Fruit fly (Drosophila melanogaster) whole organism, wandering third instar larva: ENCODE data around the gene kraken.

Experiments
- Abd-B ChIP-seq: fragments of >200 bp; optimal IDR thresholded peaks from 2 replicates; lab custom pipeline; 2017; ENCODE audit warnings: missing biosample characterization, missing genetic modification characterization
- CG32264 ChIP-seq: fragments of 200-800 bp; sonication (Bioruptor generic); optimal IDR thresholded peaks from 2 replicates; lab custom pipeline; 2016; ENCODE audit warnings: missing biosample characterization, missing genetic modification characterization
- CG9705 ChIP-seq: fragments of 200-800 bp; sonication (Bioruptor generic); optimal IDR thresholded peaks from 2 replicates; lab custom pipeline; 2018; ENCODE audit warnings: missing biosample characterization, mild to moderate bottlenecking, missing genetic modification characterization
- CrebA ChIP-seq: fragments of 200-800 bp; sonication (Bioruptor generic); optimal IDR thresholded peaks from 2 replicates; lab custom pipeline; 2016; ENCODE audit warnings: missing biosample characterization, mild to moderate bottlenecking, missing genetic modification characterization, borderline replicate concordance
- Dfd ChIP-seq: fragments of >200 bp; optimal IDR thresholded peaks from 2 replicates; lab custom pipeline; 2017; ENCODE audit warnings: missing biosample characterization, missing genetic modification characterization
- Dif ChIP-seq: fragments of 200-275, 200-300 bp; sonication (Bioruptor generic); optimal IDR thresholded peaks from 2 replicates; lab custom pipeline; 2018; ENCODE audit warnings: missing biosample characterization, missing genetic modification characterization; ENCODE audit not compliant: partially characterized antibody
- GATAd ChIP-seq: sonication (Bioruptor generic); optimal IDR thresholded peaks from 2 replicates; lab custom pipeline; 2016; ENCODE audit warnings: missing biosample characterization, missing genetic modification characterization
- HLH106 ChIP-seq: fragments of 200-800 bp; optimal IDR thresholded peaks from 3 replicates; lab custom pipeline; 2019; ENCODE audit warnings: missing biosample characterization, mild to moderate bottlenecking, missing genetic modification characterization, moderate library complexity
- Hnf4 ChIP-seq: fragments of 200-800 bp; sonication (Bioruptor generic); optimal IDR thresholded peaks from 2 replicates; lab custom pipeline; 2016; ENCODE audit warnings: missing biosample characterization, mild to moderate bottlenecking, missing genetic modification characterization
- Hr78 ChIP-seq: fragments of >200 bp; optimal IDR thresholded peaks from 2 replicates; lab custom pipeline; 2017; ENCODE audit warnings: missing biosample characterization, missing genetic modification characterization
- Hr83 ChIP-seq: fragments of 200-300 bp; sonication (Bioruptor generic); optimal IDR thresholded peaks from 2 replicates; lab custom pipeline; 2016; ENCODE audit warnings: missing biosample characterization, mild to moderate bottlenecking, missing genetic modification characterization, moderate library complexity; ENCODE audit not compliant: poor library complexity, severe bottlenecking
- Jra ChIP-seq: sonication (Bioruptor generic); optimal IDR thresholded peaks from 2 replicates; lab custom pipeline; 2016; ENCODE audit warnings: missing biosample characterization, missing genetic modification characterization
- Mio ChIP-seq: sonication (Bioruptor generic); optimal IDR thresholded peaks from 2 replicates; lab custom pipeline; 2016; ENCODE audit warnings: missing biosample characterization, missing genetic modification characterization
- Myc ChIP-seq: fragments of >200 bp; optimal IDR thresholded peaks from 2 replicates; lab custom pipeline; 2017
- N ChIP-seq: fragments of >200 bp; optimal IDR thresholded peaks from 2 replicates; lab custom pipeline; 2018; ENCODE audit warnings: missing biosample characterization, missing external identifiers, missing genetic modification characterization
- OdsH ChIP-seq: fragments of 200-800 bp; sonication (Bioruptor generic); optimal IDR thresholded peaks from 2 replicates; lab custom pipeline; 2016; ENCODE audit warnings: missing biosample characterization, mild to moderate bottlenecking, missing genetic modification characterization
- Rel ChIP-seq, 2 experiments: fragments of 200-800 bp; sonication (Bioruptor generic) in 1 of 2; optimal IDR thresholded peaks; 2 replicates in 1 of 2; 3 replicates in 1 of 2; lab custom pipeline; 2016 to 2019; ENCODE audit warnings: mild to moderate bottlenecking in 2 of 2, missing biosample characterization in 2 of 2, missing genetic modification characterization in 2 of 2, moderate library complexity in 1 of 2
- Sp1 ChIP-seq: fragments of 200-800 bp; sonication (Bioruptor generic); optimal IDR thresholded peaks from 3 replicates; lab custom pipeline; 2019; ENCODE audit warnings: missing biosample characterization, mild to moderate bottlenecking, missing genetic modification characterization, moderate library complexity
- Vsx2 ChIP-seq: fragments of 200-300, 225-300 bp; sonication (Bioruptor generic); optimal IDR thresholded peaks from 2 replicates; lab custom pipeline; 2018; ENCODE audit warnings: missing biosample characterization, missing genetic modification characterization; ENCODE audit not compliant: partially characterized antibody
- br ChIP-seq: fragments of 200-800 bp; sonication (Bioruptor generic); optimal IDR thresholded peaks from 2 replicates; lab custom pipeline; 2016; ENCODE audit warnings: missing biosample characterization, missing genetic modification characterization
- brk ChIP-seq: fragments of 200-800 bp; sonication (Bioruptor generic); optimal IDR thresholded peaks from 2 replicates; lab custom pipeline; 2016; ENCODE audit warnings: missing biosample characterization, mild to moderate bottlenecking, missing genetic modification characterization
- dl ChIP-seq, 2 experiments: fragments of 175-275, 200-275 bp in 1 of 2; fragments of 200-275 bp in 1 of 2; sonication (Bioruptor generic); optimal IDR thresholded peaks; lab custom pipeline; 2018; ENCODE audit warnings: mild to moderate bottlenecking in 2 of 2, missing biosample characterization in 2 of 2, missing genetic modification characterization in 2 of 2, moderate library complexity in 2 of 2; ENCODE audit not compliant: partially characterized antibody in 2 of 2, insufficient read depth in 1 of 2
- dmrt93B ChIP-seq: fragments of 200-800 bp; sonication (Bioruptor generic); optimal IDR thresholded peaks from 2 replicates; lab custom pipeline; 2018; ENCODE audit warnings: missing biosample characterization, mild to moderate bottlenecking, missing genetic modification characterization
- dsf ChIP-seq: sonication (Bioruptor generic); optimal IDR thresholded peaks from 2 replicates; lab custom pipeline; 2016; ENCODE audit warnings: missing biosample characterization, missing genetic modification characterization, borderline replicate concordance
- ey ChIP-seq: fragments of 200-800 bp; sonication (Bioruptor generic); optimal IDR thresholded peaks from 2 replicates; lab custom pipeline; 2016; ENCODE audit warnings: missing biosample characterization, missing genetic modification characterization
- foxo ChIP-seq, 2 experiments: fragments of 200-800 bp; sonication (Bioruptor generic); optimal IDR thresholded peaks; 2 replicates in 1 of 2; 3 replicates in 1 of 2; lab custom pipeline; 2016 to 2017; ENCODE audit warnings: missing biosample characterization in 2 of 2, missing genetic modification characterization in 2 of 2
- fru ChIP-seq: fragments of 200-800 bp; sonication (Bioruptor generic); optimal IDR thresholded peaks from 3 replicates; lab custom pipeline; 2016; ENCODE audit warnings: missing biosample characterization, mild to moderate bottlenecking, missing genetic modification characterization
- h ChIP-seq: fragments of 200-800 bp; sonication (Bioruptor generic); optimal IDR thresholded peaks from 3 replicates; lab custom pipeline; 2016; ENCODE audit warnings: missing biosample characterization, mild to moderate bottlenecking, missing genetic modification characterization
- jim ChIP-seq: fragments of 175-275, 200-325 bp; sonication (Bioruptor generic); optimal IDR thresholded peaks from 2 replicates; lab custom pipeline; 2016; ENCODE audit warnings: missing biosample characterization, mild to moderate bottlenecking, missing genetic modification characterization
- lola ChIP-seq: fragments of >200 bp; optimal IDR thresholded peaks from 2 replicates; lab custom pipeline; 2017; ENCODE audit warnings: missing biosample characterization, missing genetic modification characterization
- pan ChIP-seq: fragments of >200 bp; optimal IDR thresholded peaks from 2 replicates; lab custom pipeline; 2017
- psq ChIP-seq: fragments of 200-800 bp; sonication (Bioruptor generic); optimal IDR thresholded peaks from 3 replicates; lab custom pipeline; 2017; ENCODE audit warnings: missing biosample characterization, mild to moderate bottlenecking, missing genetic modification characterization, moderate library complexity
- rgr ChIP-seq: fragments of 200-800 bp; sonication (Bioruptor generic); optimal IDR thresholded peaks from 3 replicates; lab custom pipeline; 2016; ENCODE audit warnings: missing biosample characterization, mild to moderate bottlenecking, missing genetic modification characterization
- sage ChIP-seq: fragments of 200-800 bp; sonication (Bioruptor generic); optimal IDR thresholded peaks from 2 replicates; lab custom pipeline; 2016; ENCODE audit warnings: missing biosample characterization, mild to moderate bottlenecking, missing genetic modification characterization
- sv ChIP-seq: fragments of 200-800 bp; sonication (Bioruptor generic); optimal IDR thresholded peaks from 3 replicates; lab custom pipeline; 2016; ENCODE audit warnings: missing biosample characterization, missing genetic modification characterization
- tai ChIP-seq: sonication (Bioruptor generic); optimal IDR thresholded peaks from 2 replicates; lab custom pipeline; 2016; ENCODE audit warnings: missing biosample characterization, missing genetic modification characterization
- usp ChIP-seq: fragments of >200 bp; optimal IDR thresholded peaks from 2 replicates; lab custom pipeline; 2017; ENCODE audit warnings: missing biosample characterization, missing genetic modification characterization
- woc ChIP-seq: sonication (Bioruptor generic); optimal IDR thresholded peaks from 2 replicates; lab custom pipeline; 2016; ENCODE audit warnings: missing biosample characterization, mild to moderate bottlenecking, missing genetic modification characterization

kraken gene

DNA sequence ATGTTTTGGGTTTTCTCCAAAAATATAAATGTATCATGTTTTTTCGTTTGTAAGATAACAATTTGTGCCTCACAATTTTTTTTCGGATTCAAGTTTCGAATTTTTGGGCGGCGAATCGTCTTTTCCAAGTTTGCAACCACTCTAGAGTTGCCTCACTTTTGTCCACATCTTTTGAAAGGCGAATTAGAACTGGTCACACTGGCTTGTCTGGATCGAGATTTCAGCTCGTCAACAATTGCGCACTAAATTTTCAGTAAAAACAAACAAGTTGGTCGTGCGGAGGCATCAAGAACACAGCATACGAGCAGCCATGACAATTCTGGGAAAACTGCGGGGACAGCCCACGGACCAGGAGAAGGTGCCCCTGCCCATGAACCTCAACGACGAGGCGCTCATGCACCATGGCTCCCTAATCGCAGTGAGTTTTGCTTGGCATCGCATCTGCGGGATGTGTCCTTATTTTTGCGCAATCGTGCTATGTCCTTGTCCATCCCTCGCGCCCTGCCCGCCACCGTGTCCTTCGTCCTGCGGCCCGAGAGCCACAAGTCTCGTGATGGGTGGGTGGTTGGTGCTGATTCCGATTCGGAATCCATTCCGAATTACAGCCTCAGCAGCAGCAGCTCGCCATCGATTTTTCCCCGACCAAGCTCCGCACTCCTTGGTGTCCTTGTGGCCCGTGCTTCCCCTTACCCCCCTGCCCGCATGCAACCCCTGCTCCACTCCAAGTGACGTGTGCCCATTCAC, 31.2 kb upstream of the kraken start, which contains the start of gene CG3662:
Gene CG3662, plus strand, starts transcription at position 48 of the 744 bp plus-strand sequence.
- no peak for TF ChIP-seq CG32264
- TF ChIP-seq rgr (GFP tag; lab: Kevin White, UChicago) = peak; percentile 22
- no peak for TF ChIP-seq Rel (GFP tag; optimal IDR thresholded peaks at IDR 0.05; lab: Kevin White, UChicago)
- TF ChIP-seq Rel (tag; optimal IDR thresholded peaks at IDR 0.05; lab: Kevin White, UChicago) = peak; percentile 71

DNA sequence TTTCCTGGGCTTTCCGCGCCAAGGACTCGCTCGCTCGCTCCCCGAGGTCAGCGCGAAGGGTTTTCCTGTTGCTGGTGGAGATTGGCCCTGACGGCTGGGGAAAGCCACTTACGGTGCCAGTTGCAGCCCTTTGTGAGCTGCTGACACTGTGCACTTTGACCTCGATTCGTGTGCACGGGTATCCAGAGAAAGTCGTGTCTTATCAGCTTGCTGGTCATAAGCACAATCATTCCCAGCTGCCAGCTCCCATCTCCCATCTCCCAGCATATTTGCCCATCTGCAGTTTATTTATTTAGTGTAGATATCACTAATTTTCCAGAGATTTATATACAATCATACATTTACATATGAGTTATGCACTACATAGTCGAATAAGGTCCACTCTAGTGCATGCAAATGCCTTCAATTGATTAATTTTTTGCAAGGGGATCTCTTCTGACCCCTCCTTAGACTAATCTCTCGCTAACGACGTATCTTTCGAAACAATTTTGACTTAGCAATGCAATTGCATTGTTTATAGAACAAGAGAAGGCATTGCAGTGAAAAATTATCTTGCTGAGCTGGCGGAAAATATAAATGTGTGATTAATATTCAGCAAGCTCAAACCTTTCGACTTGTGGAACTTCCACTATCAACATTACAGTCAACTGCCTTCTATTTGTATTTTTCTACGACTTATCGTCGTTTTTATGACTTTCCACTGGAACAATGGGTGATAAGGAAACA, 30.4 kb upstream of the kraken start:
- TF ChIP-seq fru (peak; percentile 13), br (no peak), pan (lab: Kevin White, UChicago) (no peak)
- TF ChIP-seq, all 38 proteins: peak for 1

- peak; percentile 2 for TF ChIP-seq sv (GFP tag; lab: Kevin White, UChicago)
- TF ChIP-seq h (GFP tag; lab: Kevin White, UChicago) = peak; percentile 50
- TF ChIP-seq OdsH (GFP tag; lab: Kevin White, UChicago) = peak; percentile 33
- no peak for TF ChIP-seq Vsx2 (GFP tag; lab: Kevin White, UChicago)
- peak; percentile 23 for TF ChIP-seq ey (GFP tag; lab: Kevin White, UChicago)
- peak; percentile 18 for TF ChIP-seq N (GFP tag; lab: Kevin White, UChicago)
- TF ChIP-seq usp (GFP tag; lab: Kevin White, UChicago) = no peak
- no peak for TF ChIP-seq Hr78 (GFP tag; lab: Kevin White, UChicago)
- TF ChIP-seq Hr83 (GFP tag; lab: Kevin White, UChicago) = peak; percentile 89
- no peak for TF ChIP-seq dsf (GFP tag; lab: Kevin White, UChicago)
- TF ChIP-seq sage (GFP tag; lab: Kevin White, UChicago) = no peak
- peak; percentile 61 for TF ChIP-seq Sp1 (GFP tag; lab: Kevin White, UChicago)
- TF ChIP-seq tai (GFP tag; lab: Kevin White, UChicago) = no peak
- no peak for TF ChIP-seq Rel (GFP tag; optimal IDR thresholded peaks at IDR 0.05; lab: Kevin White, UChicago)
- peak; percentile 61 for TF ChIP-seq Rel (tag; optimal IDR thresholded peaks at IDR 0.05; lab: Kevin White, UChicago)
- peak; percentile 32 for TF ChIP-seq Jra (GFP tag; lab: Kevin White, UChicago)
- peak in 1 of 2 experiments; percentile 73 for TF ChIP-seq foxo (GFP tag; optimal IDR thresholded peaks at IDR 0.05; lab: Kevin White, UChicago)
- TF ChIP-seq HLH106 (tag; lab: Kevin White, UChicago) = peak; percentile 17
- peak in 1 of 2 experiments; percentile 2 for TF ChIP-seq dl (GFP tag; optimal IDR thresholded peaks at IDR 0.05; lab: Kevin White, UChicago; ENCODE audit: insufficient read depth in 1 of 2, partially characterized antibody in 2 of 2)
- TF ChIP-seq CrebA (GFP tag; lab: Kevin White, UChicago) = no peak
- no peak for TF ChIP-seq GATAd (GFP tag; lab: Kevin White, UChicago)
- peak; percentile 55 for TF ChIP-seq Myc (lab: Kevin White, UChicago)
- no peak for TF ChIP-seq Mio
- TF ChIP-seq woc = no peak
- peak; percentile 66 for TF ChIP-seq fru
- no peak for TF ChIP-seq CG9705 (GFP tag; lab: Kevin White, UChicago)
- TF ChIP-seq pan (lab: Kevin White, UChicago) = no peak
- TF ChIP-seq Hnf4 (GFP tag; lab: Kevin White, UChicago) = peak; percentile 59
- no peak for TF ChIP-seq Dif (GFP tag; lab: Kevin White, UChicago)
- no peak for TF ChIP-seq Dfd
- no peak for TF ChIP-seq CG32264
- no peak for TF ChIP-seq lola (GFP tag; lab: Kevin White, UChicago)
- peak; percentile 61 for TF ChIP-seq br
- no peak for TF ChIP-seq Abd-B (GFP tag; lab: Kevin White, UChicago)
- TF ChIP-seq brk (GFP tag; lab: Kevin White, UChicago) = no peak
- no peak for TF ChIP-seq jim (GFP tag; lab: Kevin White, UChicago)
- no peak for TF ChIP-seq dmrt93B
- peak; percentile 59 for TF ChIP-seq rgr (GFP tag; lab: Kevin White, UChicago)
- TF ChIP-seq psq (GFP tag; lab: Kevin White, UChicago) = no peak
These were observed 26.8 kb upstream of the kraken start, which contains the start of the genes CG3862 and dock for dm6 chr2L:825768-826263. Gene CG3862 (minus strand): TSS chr2L:825861. Gene dock (plus strand): TSS chr2L:825969.
